Fruit fly (Drosophila melanogaster) whole organism, adult: ENCODE measurements around the gene Btk.

Source experiments
- CG14711 ChIP-seq: fragments of 200-800 bp; sonication (Bioruptor generic); optimal IDR thresholded peaks from 2 replicates; lab custom pipeline; 2018; ENCODE audit warnings: missing biosample characterization, mild to moderate bottlenecking, missing genetic modification characterization, moderate library complexity
- Crg-1 ChIP-seq: fragments of 200-800 bp; sonication (Bioruptor generic); optimal IDR thresholded peaks from 2 replicates; lab custom pipeline; 2016; ENCODE audit warnings: missing biosample characterization, missing genetic modification characterization
- kay ChIP-seq: fragments of 200-800 bp; sonication (Bioruptor generic); peaks from one replicate; lab custom pipeline; 2016; ENCODE audit warnings: missing biosample characterization, missing genetic modification characterization, borderline replicate concordance
- pad ChIP-seq: fragments of 200-800 bp; sonication (Bioruptor generic); optimal IDR thresholded peaks from 3 replicates; lab custom pipeline; 2017; ENCODE audit warnings: missing biosample characterization, missing genetic modification characterization, mild to moderate bottlenecking, moderate library complexity, missing genetic modification reagents
- tj ChIP-seq: fragments of 200-800 bp; sonication (Bioruptor generic); optimal IDR thresholded peaks from 3 replicates; lab custom pipeline; 2017; ENCODE audit warnings: missing biosample characterization, mild to moderate bottlenecking, missing genetic modification characterization, moderate library complexity

DNA sequence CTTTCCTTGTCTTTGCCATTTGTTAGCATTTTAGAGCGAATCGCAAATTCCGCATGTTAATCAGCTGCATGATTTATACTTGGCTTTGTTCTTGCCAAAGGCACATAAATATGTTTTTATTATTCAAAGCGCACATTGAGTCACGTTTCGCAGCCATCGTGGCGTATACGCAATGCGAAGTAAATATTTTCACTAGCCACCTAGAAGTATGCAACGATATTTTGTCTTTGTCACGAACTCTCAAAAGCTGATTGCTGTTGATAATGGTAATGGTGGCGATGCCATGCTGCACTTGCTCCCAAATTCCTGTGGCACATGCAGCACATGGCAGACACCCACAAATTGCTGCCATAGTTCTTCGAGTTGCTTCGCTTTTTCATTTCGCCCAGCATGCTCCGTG, 33.8 kb upstream of the Btk start:
- TF ChIP-seq pad (GFP tag; lab: Kevin White, UChicago) (no peak), Crg-1 (GFP tag; lab: Kevin White, UChicago) (no peak), CG14711 (tag; lab: Kevin White, UChicago) (no peak), tj (GFP tag; lab: Kevin White, UChicago) (no peak), kay (GFP tag; lab: Kevin White, UChicago) (no peak)
